ENCODE assay signal across 2 worm cellular contexts in the genomic region with DNA sequence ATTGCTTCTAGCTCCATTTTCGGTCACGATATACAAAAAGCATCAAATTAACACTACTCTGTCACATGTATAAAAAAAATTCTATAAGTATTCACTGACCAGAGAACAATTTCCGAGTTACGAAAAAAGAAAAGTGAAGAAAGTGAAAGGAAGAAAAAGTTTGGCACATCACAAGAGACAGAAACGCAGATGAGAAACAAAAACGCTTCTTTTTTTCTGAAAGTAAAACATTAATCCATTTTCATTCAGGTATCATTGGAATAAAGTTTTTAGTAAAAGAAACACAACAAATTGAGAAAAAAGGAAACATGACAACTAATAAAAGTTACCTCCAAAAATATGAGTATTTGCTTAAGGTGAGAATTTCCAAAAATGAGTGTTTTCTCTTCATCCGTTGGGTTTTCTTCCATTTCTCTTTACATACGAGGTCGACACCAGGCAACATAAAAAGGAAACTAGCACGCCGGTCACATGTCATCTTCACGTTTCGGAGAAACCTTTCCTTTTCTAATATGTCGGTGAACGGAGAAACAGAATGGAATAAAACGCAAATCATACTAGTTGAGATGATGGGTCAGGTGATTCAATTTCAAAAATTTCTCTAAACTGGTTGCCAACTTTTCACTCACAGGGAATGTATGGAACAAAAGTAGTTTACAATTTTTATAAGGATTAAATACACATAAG.
TF ChIP-seq lines count a peak whose summit lies in the region.

No protein-coding gene starts in this region.

TF ChIP-seq in whole organism, L1 larva, 84 proteins besides CTCF, POLR2A, EP300 and RAD21 (continued from another document and continues in another):
- TF ChIP-seq egl-13 (tag; optimal IDR thresholded peaks at IDR 0.05; lab: Kevin White, UChicago): peak; percentile 8
- no peak for TF ChIP-seq ztf-4 (tag; optimal IDR thresholded peaks at IDR 0.05; lab: Kevin White, UChicago)
- no peak for TF ChIP-seq unc-86 (tag; optimal IDR thresholded peaks at IDR 0.05; lab: Kevin White, UChicago)
- TF ChIP-seq elt-2 (tag; optimal IDR thresholded peaks at IDR 0.05; lab: Kevin White, UChicago): no peak
- no peak for TF ChIP-seq nhr-11 (tag; optimal IDR thresholded peaks at IDR 0.05; lab: Kevin White, UChicago)
- no peak for TF ChIP-seq aha-1 (tag; optimal IDR thresholded peaks at IDR 0.05; lab: Kevin White, UChicago)
- TF ChIP-seq ces-1 (GFP tag; optimal IDR thresholded peaks at IDR 0.05; lab: Kevin White, UChicago): no peak
- TF ChIP-seq unc-62 (GFP tag; optimal IDR thresholded peaks at IDR 0.05; lab: Kevin White, UChicago): no peak
- TF ChIP-seq ceh-82 (tag; optimal IDR thresholded peaks at IDR 0.05; lab: Kevin White, UChicago): no peak
- no peak for TF ChIP-seq efl-3 (GFP tag; optimal IDR thresholded peaks at IDR 0.05; lab: Kevin White, UChicago)
- no peak for TF ChIP-seq hlh-17 (GFP tag; optimal IDR thresholded peaks at IDR 0.05; lab: Kevin White, UChicago; ENCODE audit: borderline replicate concordance)
- TF ChIP-seq tlp-1 (tag; optimal IDR thresholded peaks at IDR 0.05; lab: Kevin White, UChicago): no peak
- TF ChIP-seq snpc-4 (tag; optimal IDR thresholded peaks at IDR 0.05; lab: Kevin White, UChicago): peak; percentile 27
- TF ChIP-seq Y116A8C.19 (tag; optimal IDR thresholded peaks at IDR 0.05; lab: Kevin White, UChicago; ENCODE audit: borderline replicate concordance): no peak
- no peak for TF ChIP-seq lin-39 (tag; optimal IDR thresholded peaks at IDR 0.05; lab: Kevin White, UChicago)
- no peak for TF ChIP-seq mab-9 (GFP tag; IDR thresholded peaks at IDR 0.05; lab: Robert Waterston, UW)
- no peak for TF ChIP-seq nhr-237 (tag; optimal IDR thresholded peaks at IDR 0.05; lab: Kevin White, UChicago)
- TF ChIP-seq snu-23 (GFP tag; optimal IDR thresholded peaks at IDR 0.05; lab: Kevin White, UChicago): peak; percentile 66
- peak; percentile 78 for TF ChIP-seq lin-14 (GFP tag; optimal IDR thresholded peaks at IDR 0.05; lab: Kevin White, UChicago)
- TF ChIP-seq lin-13 (GFP tag; optimal IDR thresholded peaks at IDR 0.05; lab: Kevin White, UChicago): no peak
- peak in 1 of 2 experiments; percentile 69 for TF ChIP-seq mdl-1 (tag; optimal IDR thresholded peaks at IDR 0.05; lab: Kevin White, UChicago)
- 0 out of 2 replicates have a peak, but pooled peaks have one; percentile 13 for TF ChIP-seq ceh-88 (GFP tag; IDR thresholded peaks at IDR 0.05; lab: Robert Waterston, UW)
- no peak for TF ChIP-seq ets-5 (GFP tag; IDR thresholded peaks at IDR 0.05; lab: Robert Waterston, UW)
- TF ChIP-seq rnt-1 (tag; optimal IDR thresholded peaks at IDR 0.05; lab: Kevin White, UChicago): no peak
- peak; percentile 96 for TF ChIP-seq nhr-85 (tag; lab: Kevin White, UChicago)
- TF ChIP-seq mep-1 (tag; optimal IDR thresholded peaks at IDR 0.05; lab: Kevin White, UChicago): peak; percentile 60
- no peak for TF ChIP-seq hlh-4 (tag; optimal IDR thresholded peaks at IDR 0.05; lab: Kevin White, UChicago)
- TF ChIP-seq skn-1 (tag; optimal IDR thresholded peaks at IDR 0.05; lab: Kevin White, UChicago): peak; percentile 32
- peak; percentile 71 for TF ChIP-seq grh-1 (GFP tag; IDR thresholded peaks at IDR 0.05; lab: Robert Waterston, UW)
- TF ChIP-seq unc-98 (GFP tag; IDR thresholded peaks at IDR 0.05; lab: Robert Waterston, UW): no peak
- TF ChIP-seq F16B12.6 (tag; optimal IDR thresholded peaks at IDR 0.05; lab: Kevin White, UChicago): no peak
- no peak for TF ChIP-seq egl-27 (tag; optimal IDR thresholded peaks at IDR 0.05; lab: Kevin White, UChicago)
- peak in 2 of 6 experiments; percentile 18 to 20 for TF ChIP-seq elt-3 (tag; optimal IDR thresholded peaks at IDR 0.05; lab: Kevin White, UChicago)
- peak; percentile 47 for TF ChIP-seq ceh-8 (GFP tag; optimal IDR thresholded peaks at IDR 0.05; lab: Kevin White, UChicago)
- no peak for TF ChIP-seq efl-1 (optimal IDR thresholded peaks at IDR 0.05; lab: Kevin White, UChicago)
- TF ChIP-seq efl-1 (GFP tag; optimal IDR thresholded peaks at IDR 0.05 in 1 of 2; lab: Kevin White, UChicago): no peak
- no peak for TF ChIP-seq lin-15B (tag; optimal IDR thresholded peaks at IDR 0.05; lab: Kevin White, UChicago)
- TF ChIP-seq unc-130 (tag; optimal IDR thresholded peaks at IDR 0.05; lab: Kevin White, UChicago): no peak
- TF ChIP-seq isw-1 (GFP tag; IDR thresholded peaks at IDR 0.05; lab: Robert Waterston, UW): no peak
- no peak for TF ChIP-seq lir-3 (tag; optimal IDR thresholded peaks at IDR 0.05; lab: Kevin White, UChicago; ENCODE audit: poor library complexity)
- no peak for TF ChIP-seq C04F5.9 (tag; optimal IDR thresholded peaks at IDR 0.05; lab: Kevin White, UChicago)
- no peak for TF ChIP-seq sptf-1 (tag; optimal IDR thresholded peaks at IDR 0.05; lab: Kevin White, UChicago)
- TF ChIP-seq nhr-47 (tag; optimal IDR thresholded peaks at IDR 0.05; lab: Kevin White, UChicago): peak; percentile 33
- TF ChIP-seq nhr-20 (tag; optimal IDR thresholded peaks at IDR 0.05; lab: Kevin White, UChicago): peak; percentile 76
- TF ChIP-seq dpl-1 (GFP tag; optimal IDR thresholded peaks at IDR 0.05; lab: Kevin White, UChicago): peak in 2 of 3 experiments; percentile 11 to 31
- no peak for TF ChIP-seq zip-4 (GFP tag; optimal IDR thresholded peaks at IDR 0.05; lab: Kevin White, UChicago)
- TF ChIP-seq sox-4 (tag; optimal IDR thresholded peaks at IDR 0.05; lab: Kevin White, UChicago): peak; percentile 47
- no peak for TF ChIP-seq pqm-1 (tag; optimal IDR thresholded peaks at IDR 0.05; lab: Kevin White, UChicago)
- no peak for TF ChIP-seq nhr-84 (tag; optimal IDR thresholded peaks at IDR 0.05; lab: Kevin White, UChicago)
- peak; percentile 19 for TF ChIP-seq pax-3 (tag; optimal IDR thresholded peaks at IDR 0.05; lab: Kevin White, UChicago)
- TF ChIP-seq ama-1 (optimal IDR thresholded peaks at IDR 0.05; lab: Kevin White, UChicago): no peak
- TF ChIP-seq lin-35 (GFP tag; optimal IDR thresholded peaks at IDR 0.05; lab: Kevin White, UChicago): peak; percentile 23 to 75
- no peak for TF ChIP-seq vab-15 (tag; optimal IDR thresholded peaks at IDR 0.05; lab: Kevin White, UChicago)
- TF ChIP-seq aly-2 (tag; optimal IDR thresholded peaks at IDR 0.05; lab: Kevin White, UChicago): no peak
- no peak for TF ChIP-seq pag-3 (tag; optimal IDR thresholded peaks at IDR 0.05; lab: Kevin White, UChicago; ENCODE audit: borderline replicate concordance, insufficient read depth)
- TF ChIP-seq nhr-77 (tag; optimal IDR thresholded peaks at IDR 0.05; lab: Kevin White, UChicago): no peak
- TF ChIP-seq nhr-76 (tag; optimal IDR thresholded peaks at IDR 0.05; lab: Kevin White, UChicago): no peak
- TF ChIP-seq ceh-90 (tag; optimal IDR thresholded peaks at IDR 0.05; lab: Kevin White, UChicago): no peak
- no peak for TF ChIP-seq fkh-10 (GFP tag; optimal IDR thresholded peaks at IDR 0.05; lab: Kevin White, UChicago)
- TF ChIP-seq nhr-90 (tag; optimal IDR thresholded peaks at IDR 0.05; lab: Kevin White, UChicago; ENCODE audit: poor library complexity): no peak
- no peak for TF ChIP-seq ceh-63 (GFP tag; optimal IDR thresholded peaks at IDR 0.05; lab: Kevin White, UChicago)
- peak; percentile 42 for TF ChIP-seq tbx-2 (tag; optimal IDR thresholded peaks at IDR 0.05; lab: Kevin White, UChicago)
- peak; percentile 99 for TF ChIP-seq blmp-1 (tag; optimal IDR thresholded peaks at IDR 0.05; lab: Kevin White, UChicago)

TF ChIP-seq in whole organism, L4 larva, 104 proteins besides CTCF, POLR2A, EP300 and RAD21 (continued from another document):
- TF ChIP-seq nhr-28 (tag; optimal IDR thresholded peaks at IDR 0.05; lab: Kevin White, UChicago): peak; percentile 40
- TF ChIP-seq nhr-102 (tag; optimal IDR thresholded peaks at IDR 0.05; lab: Kevin White, UChicago): no peak
- TF ChIP-seq hlh-30 (tag; optimal IDR thresholded peaks at IDR 0.05; lab: Kevin White, UChicago; ENCODE audit: insufficient read depth): peak; percentile 75
- no peak for TF ChIP-seq skn-1 (tag; optimal IDR thresholded peaks at IDR 0.05; lab: Kevin White, UChicago)
- peak in 1 of 2 experiments; percentile 94 for TF ChIP-seq unc-62 (GFP tag; optimal IDR thresholded peaks at IDR 0.05 in 1 of 2; lab: Kevin White, UChicago)
- TF ChIP-seq unc-62 (tag; optimal IDR thresholded peaks at IDR 0.05; lab: Kevin White, UChicago): no peak
TF ChIP-seq in whole organism, L4 larva: peak in this region for 7.
